Worm (Caenorhabditis elegans): ENCODE results near the gene F47E1.1.

DNA sequence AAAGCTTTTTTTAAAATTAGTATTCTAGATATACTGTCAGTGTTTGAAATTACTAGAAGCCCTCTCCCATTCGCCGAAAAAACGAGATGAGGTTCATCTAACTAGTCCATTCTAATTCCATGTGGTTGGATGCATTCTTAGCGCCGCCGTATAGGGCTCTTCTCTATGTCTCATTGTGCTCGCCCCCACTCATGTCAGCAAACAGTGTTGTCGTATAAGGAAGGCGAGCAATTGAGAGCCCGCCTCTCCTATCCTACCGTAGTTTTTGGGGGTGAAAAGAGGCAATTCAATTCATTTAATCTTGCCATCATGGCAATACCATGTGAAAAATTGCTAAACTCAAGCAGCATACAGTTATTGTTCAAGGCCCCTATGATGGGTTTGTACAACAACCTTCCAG lies 28.3 kb upstream of the F47E1.1 start, which contains the start of gene F47E1.20:
- TF ChIP-seq ama-1 (optimal IDR thresholded peaks at IDR 0.05) (no peak), mab-5 (tag; optimal IDR thresholded peaks at IDR 0.05) (no peak), nhr-23 (tag; optimal IDR thresholded peaks at IDR 0.05) (no peak), skn-1 (tag; optimal IDR thresholded peaks at IDR 0.05) (no peak), unc-55 (GFP tag; optimal IDR thresholded peaks at IDR 0.05) (no peak), ztf-4 (tag; optimal IDR thresholded peaks at IDR 0.05) (no peak), ZK546.5 (tag; optimal IDR thresholded peaks at IDR 0.05) (no peak), lin-39 (tag; optimal IDR thresholded peaks at IDR 0.05) (no peak), nhr-12 (tag; optimal IDR thresholded peaks at IDR 0.05) (no peak), zag-1 (tag; optimal IDR thresholded peaks at IDR 0.05) (no peak), nhr-237 (tag; optimal IDR thresholded peaks at IDR 0.05) (no peak), R02D3.7 (tag; optimal IDR thresholded peaks at IDR 0.05) (no peak), nhr-129 (tag; optimal IDR thresholded peaks at IDR 0.05) (no peak), egl-27 (tag; optimal IDR thresholded peaks at IDR 0.05) (no peak)
